Fruit fly (Drosophila melanogaster) whole organism, adult: ENCODE data around the gene CG31549.

Experiments
- CG1620 ChIP-seq: fragments of 200-800 bp; sonication (Bioruptor generic); optimal IDR thresholded peaks from 2 replicates; lab custom pipeline; 2016; ENCODE audit warnings: missing biosample characterization, missing genetic modification characterization
- CG7045 ChIP-seq: fragments of 200-800 bp; sonication (Bioruptor generic); optimal IDR thresholded peaks from 2 replicates; lab custom pipeline; 2017; ENCODE audit warnings: missing biosample characterization, mild to moderate bottlenecking, missing genetic modification characterization
- CG7101 ChIP-seq: fragments of 200-800 bp; sonication (Bioruptor generic); optimal IDR thresholded peaks from 2 replicates; lab custom pipeline; 2018; ENCODE audit warnings: missing biosample characterization, mild to moderate bottlenecking, missing genetic modification characterization, moderate library complexity
- bab1 ChIP-seq: fragments of 200-800 bp; sonication (Bioruptor generic); optimal IDR thresholded peaks from 3 replicates; lab custom pipeline; 2019; ENCODE audit warnings: missing biosample characterization, mild to moderate bottlenecking, missing genetic modification characterization, moderate library complexity
- cic ChIP-seq: fragments of 200-800 bp; sonication (Bioruptor generic); optimal IDR thresholded peaks from 2 replicates; lab custom pipeline; 2017; ENCODE audit warnings: missing biosample characterization, mild to moderate bottlenecking, missing genetic modification characterization, moderate library complexity

dm6 chr3R:5588573-5588972 is 43.4 kb upstream of the CG31549 start, which contains the start of gene PolZ2:
- TF ChIP-seq CG7045 (GFP tag; lab: Kevin White, UChicago) (no peak), bab1 (GFP tag; lab: Kevin White, UChicago) (no peak), CG7101 (tag; lab: Kevin White, UChicago) (no peak), CG1620 (GFP tag; lab: Kevin White, UChicago) (no peak), cic (GFP tag; lab: Kevin White, UChicago) (no peak)
